Fruit fly (Drosophila melanogaster) whole organism, prepupa: ENCODE data around the gene GstZ1.

ENCODE experiments used
- Blimp-1 ChIP-seq: fragments of 200-800 bp; sonication (Bioruptor generic); optimal IDR thresholded peaks from 3 replicates; lab custom pipeline; 2017; ENCODE audit warnings: missing biosample characterization, missing genetic modification characterization, mild to moderate bottlenecking, moderate library complexity, missing genetic modification reagents
- Hr39 ChIP-seq: fragments of 200-800 bp; sonication (Bioruptor generic); optimal IDR thresholded peaks from 2 replicates; lab custom pipeline; 2016; ENCODE audit warnings: missing biosample characterization, missing genetic modification characterization
- Sox102F ChIP-seq: fragments of 200-800 bp; sonication (Bioruptor generic); optimal IDR thresholded peaks from 2 replicates; lab custom pipeline; 2016; ENCODE audit warnings: missing biosample characterization, mild to moderate bottlenecking, missing genetic modification characterization
- dsx ChIP-seq: fragments of 200-800 bp; optimal IDR thresholded peaks from 3 replicates; lab custom pipeline; 2019; ENCODE audit warnings: missing biosample characterization, mild to moderate bottlenecking, missing genetic modification characterization, moderate library complexity; ENCODE audit not compliant: poor library complexity, severe bottlenecking
- esn ChIP-seq: fragments of 200-800 bp; sonication (Bioruptor generic); optimal IDR thresholded peaks from 2 replicates; lab custom pipeline; 2016; ENCODE audit warnings: missing biosample characterization, mild to moderate bottlenecking, missing genetic modification characterization, moderate library complexity
- spab ChIP-seq: fragments of 200-800 bp; sonication (Bioruptor generic); optimal IDR thresholded peaks from 2 replicates; lab custom pipeline; 2017; ENCODE audit warnings: missing biosample characterization, mild to moderate bottlenecking, missing genetic modification characterization, missing genetic modification reagents
- svp ChIP-seq: fragments of 200-800 bp; sonication (Bioruptor generic); peaks from one replicate; lab custom pipeline; 2016; ENCODE audit warnings: missing biosample characterization, missing genetic modification characterization
- vri ChIP-seq: fragments of 200-800 bp; sonication (Bioruptor generic); optimal IDR thresholded peaks from 3 replicates; lab custom pipeline; 2016; ENCODE audit warnings: missing biosample characterization, mild to moderate bottlenecking, missing genetic modification characterization

- TF ChIP-seq Sox102F (GFP tag; lab: Kevin White, UChicago) (no peak), dsx (GFP tag; lab: Kevin White, UChicago) (no peak), esn (GFP tag; lab: Kevin White, UChicago) (no peak), svp (GFP tag; lab: Kevin White, UChicago) (no peak), spab (GFP tag; lab: Kevin White, UChicago) (no peak), Hr39 (GFP tag; lab: Kevin White, UChicago) (no peak), Blimp-1 (GFP tag; lab: Kevin White, UChicago) (no peak), vri (GFP tag; lab: Kevin White, UChicago) (no peak)
Observed at dm6 chr3R:9448320-9448719, 8.0 kb downstream of the GstZ1 start.
